Worm (Caenorhabditis elegans) whole organism, L4/young adult: ENCODE results near the gene rpl-6.

ENCODE experiments used
- W03F9.2 ChIP-seq: fragments of 150-350 bp; optimal IDR thresholded peaks from 2 replicates; lab custom pipeline; 2014; ENCODE audit warnings: missing biosample characterization, missing genetic modification characterization
- dao-5 ChIP-seq: sonication (generic microtip); optimal IDR thresholded peaks from 2 replicates; lab custom pipeline; 2016; ENCODE audit warnings: missing genotype, missing genetic modification characterization, moderate library complexity, missing compliant biosample characterization
- him-1 ChIP-seq: sonication (generic microtip); optimal IDR thresholded peaks from 2 replicates; lab custom pipeline; 2016; ENCODE audit warnings: missing genotype, missing genetic modification reagents, missing genetic modification characterization, missing compliant biosample characterization

DNA sequence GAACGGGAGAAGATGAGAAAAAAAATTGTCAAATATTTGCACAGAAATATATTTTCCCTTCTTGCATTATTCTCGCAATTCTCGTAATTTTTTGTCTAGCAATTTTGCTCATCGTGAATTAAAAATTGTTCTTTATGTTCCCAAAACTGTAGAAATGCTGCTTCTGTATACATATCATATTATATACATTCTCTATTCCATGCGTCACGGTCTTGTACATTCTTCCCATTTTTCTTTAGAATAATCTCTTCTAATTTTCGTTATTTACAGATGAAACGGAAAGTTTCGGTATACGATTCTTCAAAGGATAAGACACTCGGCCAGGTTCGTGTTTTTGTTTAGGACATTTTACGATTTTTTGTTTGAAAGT is 40.7 kb upstream of the rpl-6 start, which contains the start of gene acs-4:
- no peak for TF ChIP-seq W03F9.2 (tag; lab: Kevin White, UChicago)
- TF ChIP-seq dao-5 (tag; lab: Kevin White, UChicago) = no peak
- no peak for TF ChIP-seq him-1 (tag; lab: Kevin White, UChicago)
